Worm (Caenorhabditis elegans) whole organism, L4/young adult: ENCODE measurements around the gene cdr-1.

Experiments
- W03F9.2 ChIP-seq: fragments of 150-350 bp; optimal IDR thresholded peaks from 2 replicates; lab custom pipeline; 2014; ENCODE audit warnings: missing biosample characterization, missing genetic modification characterization
- him-1 ChIP-seq: sonication (generic microtip); optimal IDR thresholded peaks from 2 replicates; lab custom pipeline; 2016; ENCODE audit warnings: missing genotype, missing genetic modification reagents, missing genetic modification characterization, missing compliant biosample characterization

DNA sequence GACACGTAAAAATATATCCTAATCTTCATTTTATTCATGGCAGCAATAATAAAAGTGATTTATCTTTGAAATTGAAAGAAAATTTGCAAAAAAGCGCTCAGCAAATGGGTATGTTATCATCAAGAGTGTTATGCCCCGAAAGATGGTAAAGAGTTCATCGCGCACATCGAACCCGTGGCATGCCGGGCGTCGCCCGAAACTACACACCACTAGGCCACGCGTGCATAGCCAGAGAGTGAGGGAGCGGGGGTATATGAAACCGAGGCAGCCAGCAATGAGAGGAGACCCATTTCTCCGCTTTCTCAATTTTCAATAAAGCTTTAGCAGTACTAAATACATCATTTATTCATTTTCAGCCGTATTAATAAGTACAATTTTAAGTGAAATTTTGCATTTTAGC is 47.3 kb upstream of the cdr-1 start:
- TF ChIP-seq W03F9.2 (peak; percentile 70), him-1 (tag; lab: Kevin White, UChicago) (peak; percentile 57)
